Worm (Caenorhabditis elegans): ENCODE measurements around the gene mes-4.

DNA sequence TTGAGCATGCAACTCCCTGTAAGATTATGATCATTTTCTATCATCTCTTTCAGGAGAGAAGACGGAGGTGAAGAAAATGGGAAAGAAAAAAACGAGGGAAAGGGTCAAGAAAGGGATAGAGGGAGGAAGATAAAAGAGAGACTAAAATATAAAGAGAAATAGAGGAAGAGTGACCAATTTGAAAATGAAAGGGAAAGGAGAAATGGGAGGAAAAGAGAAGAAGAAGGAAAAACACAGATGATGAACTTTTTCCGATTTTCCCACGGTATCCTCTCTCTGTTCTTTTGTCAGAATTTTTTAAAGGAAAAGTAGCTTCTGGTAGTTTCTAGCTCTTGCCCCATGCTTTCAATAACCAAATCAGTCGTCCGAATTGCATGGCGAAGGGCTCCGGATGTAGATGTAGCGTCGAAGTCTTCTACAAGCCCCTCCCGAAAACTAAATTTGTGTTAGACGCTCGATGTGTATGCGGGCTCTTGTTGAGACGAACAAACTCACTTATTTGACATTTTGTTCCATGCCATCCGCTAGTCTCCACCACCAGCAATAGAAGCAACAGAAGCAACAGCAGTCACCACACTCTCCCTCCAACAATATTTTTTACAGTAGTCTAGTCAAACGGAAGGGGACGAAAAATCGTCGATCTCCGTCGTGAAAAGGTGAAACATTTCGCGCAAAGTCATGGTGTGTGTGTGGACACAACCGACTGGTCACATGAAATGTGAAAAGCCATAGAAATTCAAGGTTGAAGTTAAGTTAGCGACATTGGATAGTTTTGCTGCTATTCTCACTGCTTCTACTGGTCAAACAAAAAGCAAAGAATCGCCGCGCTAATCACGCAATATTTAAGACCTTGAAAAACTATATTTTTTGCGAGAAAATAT lies 45.7 kb downstream of the mes-4 start, which contains the start of gene somi-1:
- TF ChIP-seq nhr-23 (tag; optimal IDR thresholded peaks at IDR 0.05): peak; percentile 51
- no peak for TF ChIP-seq ztf-4 (tag; optimal IDR thresholded peaks at IDR 0.05)
- no peak for TF ChIP-seq aly-2 (tag; optimal IDR thresholded peaks at IDR 0.05)
- peak; percentile 69 for TF ChIP-seq nhr-25 (tag; optimal IDR thresholded peaks at IDR 0.05)
- TF ChIP-seq nfya-1 (tag; optimal IDR thresholded peaks at IDR 0.05; ENCODE audit: insufficient read depth): no peak
- TF ChIP-seq ceh-16 (tag; optimal IDR thresholded peaks at IDR 0.05): no peak
- TF ChIP-seq fkh-2 (tag; optimal IDR thresholded peaks at IDR 0.05): no peak
- TF ChIP-seq ama-1 (optimal IDR thresholded peaks at IDR 0.05): peak; percentile 54
- TF ChIP-seq unc-62 (GFP tag; optimal IDR thresholded peaks at IDR 0.05): no peak
- peak; percentile 36 for TF ChIP-seq lin-39 (tag; optimal IDR thresholded peaks at IDR 0.05)
- TF ChIP-seq nhr-28 (tag; optimal IDR thresholded peaks at IDR 0.05): no peak
- no peak for TF ChIP-seq snpc-4 (tag; optimal IDR thresholded peaks at IDR 0.05)
- TF ChIP-seq eor-1 (tag; optimal IDR thresholded peaks at IDR 0.05): no peak
- TF ChIP-seq elt-2 (tag; optimal IDR thresholded peaks at IDR 0.05): no peak

Measured in whole organism, L3 larva.